Worm (Caenorhabditis elegans): ENCODE results near the gene cpr-5.
A peak's percentile ranks its signal among the peaks of the same experiment; 100 is the strongest.

The cpr-5 gene

DNA sequence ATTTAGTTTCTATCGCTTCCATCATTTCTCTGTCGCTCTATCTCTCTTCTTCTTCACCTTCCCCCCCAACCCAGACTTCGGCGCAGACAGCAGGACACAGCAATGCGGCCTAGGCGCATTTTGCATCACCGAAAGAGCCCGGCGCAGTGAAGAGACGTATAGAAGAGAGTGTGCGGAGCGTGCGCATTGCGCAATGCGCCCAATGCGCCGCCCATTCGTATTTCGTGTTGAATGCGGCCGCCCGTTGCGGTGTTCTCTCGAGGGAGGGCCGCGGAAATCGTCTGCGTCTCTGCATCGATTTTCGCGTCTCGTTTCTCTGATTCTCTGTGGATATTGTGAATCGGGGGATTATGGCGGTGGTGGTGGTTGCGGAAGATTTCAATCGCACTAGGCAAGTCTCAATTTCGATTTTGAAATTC, 17.5 kb upstream of the cpr-5 start (continued):
- TF ChIP-seq nhr-41 (GFP tag; IDR thresholded peaks at IDR 0.05), result peak; percentile 97
- TF ChIP-seq egl-27 (tag; optimal IDR thresholded peaks at IDR 0.05), result no peak
- TF ChIP-seq spr-1 (tag; optimal IDR thresholded peaks at IDR 0.05), result peak; percentile 96
- peak; percentile 81 for TF ChIP-seq nhr-237 (tag; optimal IDR thresholded peaks at IDR 0.05)
- peak; percentile 99 for TF ChIP-seq T26A8.4 (GFP tag; IDR thresholded peaks at IDR 0.05)
- peak; percentile 96 for TF ChIP-seq jun-1 (tag; optimal IDR thresholded peaks at IDR 0.05)
- TF ChIP-seq sdz-12 (GFP tag; optimal IDR thresholded peaks at IDR 0.05), result no peak
- no peak for TF ChIP-seq daf-12 (tag; optimal IDR thresholded peaks at IDR 0.05)
- TF ChIP-seq fkh-10 (GFP tag; optimal IDR thresholded peaks at IDR 0.05), result peak; percentile 98
- TF ChIP-seq ceh-20 (GFP tag; IDR thresholded peaks at IDR 0.05), result peak; percentile 99
- peak; percentile 71 for TF ChIP-seq pqm-1 (tag; optimal IDR thresholded peaks at IDR 0.05)
- peak; percentile 70 for TF ChIP-seq zag-1 (tag; optimal IDR thresholded peaks at IDR 0.05)
- peak; percentile 95 for TF ChIP-seq T20F7.1 (GFP tag; optimal IDR thresholded peaks at IDR 0.05)
- TF ChIP-seq F10B5.3 (tag; optimal IDR thresholded peaks at IDR 0.05), result peak; percentile 92
- TF ChIP-seq egl-43 (GFP tag; IDR thresholded peaks at IDR 0.05), result peak; percentile 100
- TF ChIP-seq nhr-76 (tag; optimal IDR thresholded peaks at IDR 0.05), result peak; percentile 42
- peak; percentile 96 for TF ChIP-seq spr-3 (GFP tag; optimal IDR thresholded peaks at IDR 0.05)
- TF ChIP-seq lin-15B (tag; optimal IDR thresholded peaks at IDR 0.05), result no peak
- no peak for TF ChIP-seq attf-4 (tag; optimal IDR thresholded peaks at IDR 0.05)
- peak; percentile 98 for TF ChIP-seq F37D6.2 (tag; optimal IDR thresholded peaks at IDR 0.05)
- peak; percentile 63 for TF ChIP-seq fos-1 (tag; optimal IDR thresholded peaks at IDR 0.05)
- peak; percentile 97 for TF ChIP-seq lin-1 (GFP tag; IDR thresholded peaks at IDR 0.05)
- peak; percentile 100 for TF ChIP-seq dve-1 (tag; optimal IDR thresholded peaks at IDR 0.05; ENCODE audit: insufficient read depth)
- peak; percentile 96 for TF ChIP-seq mdl-1 (tag; optimal IDR thresholded peaks at IDR 0.05)
- no peak for TF ChIP-seq Y48G9A.11 (GFP tag; IDR thresholded peaks at IDR 0.05)
- no peak for TF ChIP-seq ceh-62 (tag; optimal IDR thresholded peaks at IDR 0.05)
- peak; percentile 99 for TF ChIP-seq mdt-29 (GFP tag; IDR thresholded peaks at IDR 0.05)
- TF ChIP-seq zip-2 (tag; optimal IDR thresholded peaks at IDR 0.05), result peak; percentile 86
- TF ChIP-seq ceh-82 (tag; optimal IDR thresholded peaks at IDR 0.05), result no peak
- TF ChIP-seq ces-1 (GFP tag; optimal IDR thresholded peaks at IDR 0.05), result peak; percentile 76
- TF ChIP-seq nhr-42 (GFP tag; IDR thresholded peaks at IDR 0.05), result peak; percentile 97
- peak; percentile 99 for TF ChIP-seq aha-1 (tag)
- peak; percentile 93 to 95 for TF ChIP-seq lsy-2 (tag; optimal IDR thresholded peaks at IDR 0.05)
- no peak for TF ChIP-seq daf-19 (GFP tag; conservative IDR thresholded peaks at IDR 0.05)
- peak; percentile 95 for TF ChIP-seq php-3 (GFP tag; IDR thresholded peaks at IDR 0.05)
- peak; percentile 80 for TF ChIP-seq dpl-1 (GFP tag; optimal IDR thresholded peaks at IDR 0.05)
- TF ChIP-seq ztf-7 (tag; optimal IDR thresholded peaks at IDR 0.05), result peak; percentile 23
- no peak for TF ChIP-seq tag-97 (GFP tag; IDR thresholded peaks at IDR 0.05)
- peak; percentile 90 for TF ChIP-seq ceh-28 (tag; optimal IDR thresholded peaks at IDR 0.05)
- peak; percentile 95 for TF ChIP-seq hlh-30 (tag; optimal IDR thresholded peaks at IDR 0.05; ENCODE audit: insufficient read depth)
- peak; percentile 84 for TF ChIP-seq Y75B8A.6 (GFP tag; IDR thresholded peaks at IDR 0.05)
- TF ChIP-seq skn-1 (tag; optimal IDR thresholded peaks at IDR 0.05), result peak; percentile 82
- no peak for TF ChIP-seq R02D3.7 (tag; optimal IDR thresholded peaks at IDR 0.05)
- TF ChIP-seq nhr-48 (tag; optimal IDR thresholded peaks at IDR 0.05), result peak; percentile 98
- TF ChIP-seq hif-1 (tag; optimal IDR thresholded peaks at IDR 0.05), result peak; percentile 93 to 95
- TF ChIP-seq daf-8 (GFP tag; IDR thresholded peaks at IDR 0.05), result peak; percentile 96
- TF ChIP-seq lim-7 (GFP tag; IDR thresholded peaks at IDR 0.05), result peak; percentile 57
- peak; percentile 99 for TF ChIP-seq mep-1 (tag; optimal IDR thresholded peaks at IDR 0.05)
- peak; percentile 100 for TF ChIP-seq set-16 (GFP tag; IDR thresholded peaks at IDR 0.05)
- no peak for TF ChIP-seq cey-2 (tag; optimal IDR thresholded peaks at IDR 0.05; ENCODE audit: borderline replicate concordance, insufficient read depth)
- peak; percentile 93 for TF ChIP-seq lin-29 (GFP tag; IDR thresholded peaks at IDR 0.05)
- TF ChIP-seq snpc-1.2 (GFP tag; IDR thresholded peaks at IDR 0.05), result peak; percentile 59
- TF ChIP-seq nhr-28 (tag; optimal IDR thresholded peaks at IDR 0.05), result peak; percentile 97
